Worm (Caenorhabditis elegans) whole organism, L2 larva: ENCODE data around the gene C37H5.13.

Source experiments
- alr-1 ChIP-seq: fragments of 150-350 bp; optimal IDR thresholded peaks from 2 replicates; lab custom pipeline; 2014; ENCODE audit warnings: missing biosample characterization, missing genetic modification characterization
- blmp-1 ChIP-seq: sonication (generic microtip); optimal IDR thresholded peaks from 2 replicates; lab custom pipeline; 2017; ENCODE audit warnings: missing genetic modification characterization, mild to moderate bottlenecking, missing compliant biosample characterization, antibody characterized with exemption, moderate library complexity; ENCODE audit not compliant: insufficient read depth
- egl-27 ChIP-seq: sonication (generic microtip); optimal IDR thresholded peaks from 3 replicates; lab custom pipeline; 2017; ENCODE audit warnings: missing biosample characterization, missing genetic modification reagents, missing genetic modification characterization
- elt-1 ChIP-seq: fragments of 150-350 bp; optimal IDR thresholded peaks from 2 replicates; lab custom pipeline; 2014; ENCODE audit warnings: missing biosample characterization, missing genetic modification characterization
- nhr-25 ChIP-seq: fragments of 150-350 bp; sonication (generic microtip); optimal IDR thresholded peaks from 3 replicates; lab custom pipeline; 2014; ENCODE audit warnings: missing biosample characterization, missing genetic modification characterization

- TF ChIP-seq alr-1 (tag; lab: Kevin White, UChicago): no peak
- TF ChIP-seq nhr-25 (tag; lab: Kevin White, UChicago): no peak
- TF ChIP-seq elt-1: no peak
- TF ChIP-seq egl-27 (tag; lab: Kevin White, UChicago): no peak
- no peak for TF ChIP-seq blmp-1 (tag; lab: Kevin White, UChicago)
Observed at ce11 chrV:4894971-4895370, 32.2 kb upstream of the C37H5.13 start, which contains the start of gene ugt-11.
